Worm (Caenorhabditis elegans) whole organism, midembryonic: ENCODE measurements around the gene C18B2.3.

Source experiments
- T22C8.4 ChIP-seq: fragments of 200-800 bp; sonication (Bioruptor generic); IDR thresholded peaks from 2 replicates; pipeline ENCODE4 v1.3.6; 2022; ENCODE audit warnings: missing genetic modification characterization, missing compliant biosample characterization
- flt-1 ChIP-seq: fragments of 200-800 bp; sonication (Bioruptor generic); IDR thresholded peaks from 2 replicates; pipeline ENCODE4 v1.3.6; 2022; ENCODE audit warnings: missing genetic modification characterization, missing compliant biosample characterization
- klf-2 ChIP-seq: fragments of 200-800 bp; sonication (Bioruptor generic); conservative IDR thresholded peaks from 2 replicates; pipeline ENCODE4 v1.3.6; 2022; ENCODE audit warnings: missing genetic modification reagents, missing genetic modification characterization, missing compliant biosample characterization
- ref-1 ChIP-seq: fragments of 200-800 bp; sonication (Bioruptor generic); conservative IDR thresholded peaks from 2 replicates; pipeline ENCODE4 v1.3.6; 2022; ENCODE audit warnings: missing genetic modification reagents, missing genetic modification characterization, missing compliant biosample characterization
- tab-1 ChIP-seq: fragments of 200-800 bp; sonication (Bioruptor generic); IDR thresholded peaks from 2 replicates; pipeline ENCODE4 v1.3.6; 2022; ENCODE audit warnings: missing genetic modification characterization, missing compliant biosample characterization
- ztf-23 ChIP-seq: fragments of 200-800 bp; sonication (Bioruptor generic); IDR thresholded peaks from 2 replicates; pipeline ENCODE4 v1.3.6; 2022; ENCODE audit warnings: missing genetic modification reagents, missing genetic modification characterization, missing compliant biosample characterization
- ztf-29 ChIP-seq: fragments of 200-800 bp; sonication (Bioruptor generic); IDR thresholded peaks from 2 replicates; pipeline ENCODE4 v1.3.6; 2022; ENCODE audit warnings: missing genetic modification reagents, missing genetic modification characterization, missing compliant biosample characterization

DNA sequence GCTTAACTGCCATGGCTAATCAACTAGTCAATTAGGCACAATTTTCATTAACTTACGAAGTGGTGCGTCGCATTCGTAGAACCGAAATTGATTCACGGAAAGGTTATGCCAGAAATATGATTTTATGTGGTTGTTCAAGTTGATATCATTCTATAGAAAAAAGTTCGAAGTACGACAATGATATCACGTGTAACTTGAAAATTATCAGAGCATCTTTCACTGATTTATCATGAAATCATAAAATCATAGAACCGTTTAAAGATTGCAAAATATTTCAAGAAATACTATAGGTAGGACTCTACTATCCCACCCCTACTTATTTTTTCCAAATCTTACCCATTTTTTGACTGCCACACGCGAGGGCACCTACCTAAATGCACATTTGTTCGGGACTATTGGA lies 48.7 kb upstream of the C18B2.3 start:
- TF ChIP-seq ref-1 (no peak), tab-1 (GFP tag; lab: Robert Waterston, UW) (no peak), flt-1 (GFP tag; lab: Robert Waterston, UW) (no peak), klf-2 (GFP tag; lab: Robert Waterston, UW) (no peak), T22C8.4 (GFP tag; lab: Robert Waterston, UW) (no peak), ztf-29 (GFP tag; lab: Robert Waterston, UW) (no peak), ztf-23 (GFP tag; lab: Robert Waterston, UW) (no peak)
